Worm (Caenorhabditis elegans) whole organism, late embryonic: ENCODE results near the gene bbs-2.

ENCODE experiments used
- ceh-18 ChIP-seq: sonication (generic microtip); optimal IDR thresholded peaks from 2 replicates; lab custom pipeline; 2016; ENCODE audit warnings: missing genetic modification characterization, missing compliant biosample characterization
- ceh-45 ChIP-seq: fragments of 200-800 bp; sonication (Bioruptor generic); IDR thresholded peaks from 2 replicates; pipeline ENCODE4 v1.3.6; 2022; ENCODE audit warnings: missing genetic modification reagents, missing genetic modification characterization, missing compliant biosample characterization
- nhr-11 ChIP-seq: fragments of 150-350 bp; optimal IDR thresholded peaks from 2 replicates; lab custom pipeline; 2014; ENCODE audit warnings: missing biosample characterization, missing genetic modification characterization
- tbx-2 ChIP-seq: sonication (generic microtip); optimal IDR thresholded peaks from 2 replicates; lab custom pipeline; 2016; ENCODE audit warnings: missing genetic modification characterization, missing compliant biosample characterization

- TF ChIP-seq tbx-2 (tag; lab: Kevin White, UChicago) (no peak), nhr-11 (tag; lab: Kevin White, UChicago) (no peak), ceh-45 (GFP tag; lab: Robert Waterston, UW) (no peak), ceh-18 (tag; lab: Kevin White, UChicago) (no peak)
Measured at ce11 chrIV:7926102-7926840, 7.6 kb upstream of the bbs-2 start, which contains the start of gene rps-2.
